Worm (Caenorhabditis elegans): ENCODE results near the gene nbet-1.

The nbet-1 gene

DNA sequence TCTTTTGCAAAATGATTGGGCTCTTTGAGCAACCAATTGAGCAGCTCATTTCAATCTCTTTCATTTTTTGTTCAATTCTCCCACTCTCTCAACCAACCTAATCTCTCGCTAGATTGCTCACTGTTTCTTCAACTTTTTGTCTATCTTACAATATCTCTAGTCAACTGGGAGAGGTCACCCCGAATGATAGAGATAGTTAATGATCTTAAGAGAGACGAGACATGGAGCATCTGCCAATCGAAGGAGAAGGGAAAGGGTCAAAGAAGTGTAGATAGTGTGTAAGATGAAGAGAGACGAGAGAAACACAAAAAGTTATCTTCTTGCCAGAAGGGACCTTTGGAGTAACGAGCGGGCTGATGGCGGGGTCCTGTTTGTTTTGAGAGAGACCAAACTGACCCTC is 40.0 kb upstream of the nbet-1 start:
- TF ChIP-seq hlh-1 (tag; optimal IDR thresholded peaks at IDR 0.05) (peak; percentile 85), unc-120 (tag; optimal IDR thresholded peaks at IDR 0.05; ENCODE audit: poor library complexity, severe bottlenecking) (peak; percentile 75), nhr-2 (tag; optimal IDR thresholded peaks at IDR 0.05) (peak; percentile 59), mls-2 (tag; optimal IDR thresholded peaks at IDR 0.05) (no peak), ceh-39 (tag; optimal IDR thresholded peaks at IDR 0.05) (peak; percentile 68), unc-62 (GFP tag; optimal IDR thresholded peaks at IDR 0.05) (peak; percentile 59)

DNA sequence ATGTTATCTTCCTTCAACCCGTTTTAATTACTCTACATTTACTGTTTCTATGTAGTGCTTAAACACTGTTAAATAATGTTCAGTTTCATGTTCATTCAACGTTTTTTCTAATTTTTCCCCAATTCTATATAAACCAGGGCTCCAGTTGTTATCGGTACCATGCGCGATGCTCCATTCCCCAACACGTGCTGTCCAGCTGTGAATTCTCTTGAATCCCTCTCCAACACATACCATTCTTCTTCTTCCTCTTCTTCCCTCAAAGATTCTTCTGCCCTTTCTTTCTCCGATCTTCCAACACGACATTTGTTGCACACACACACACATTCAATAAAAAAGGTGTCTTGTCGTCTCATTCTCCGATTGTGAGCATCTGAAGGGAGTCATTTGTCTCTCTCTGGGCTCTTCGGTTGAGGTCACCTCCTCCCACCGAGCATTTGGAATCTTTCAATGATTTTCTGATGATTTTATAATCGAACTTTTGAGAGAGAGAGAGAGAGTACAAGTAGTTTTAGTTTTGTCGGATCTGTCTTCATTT is 37.2 kb upstream of the nbet-1 start:
- TF ChIP-seq unc-120 (tag; optimal IDR thresholded peaks at IDR 0.05; ENCODE audit: poor library complexity, severe bottlenecking) (peak; percentile 40), nhr-2 (tag; optimal IDR thresholded peaks at IDR 0.05) (no peak), hlh-1 (tag; optimal IDR thresholded peaks at IDR 0.05) (peak; percentile 93)

DNA sequence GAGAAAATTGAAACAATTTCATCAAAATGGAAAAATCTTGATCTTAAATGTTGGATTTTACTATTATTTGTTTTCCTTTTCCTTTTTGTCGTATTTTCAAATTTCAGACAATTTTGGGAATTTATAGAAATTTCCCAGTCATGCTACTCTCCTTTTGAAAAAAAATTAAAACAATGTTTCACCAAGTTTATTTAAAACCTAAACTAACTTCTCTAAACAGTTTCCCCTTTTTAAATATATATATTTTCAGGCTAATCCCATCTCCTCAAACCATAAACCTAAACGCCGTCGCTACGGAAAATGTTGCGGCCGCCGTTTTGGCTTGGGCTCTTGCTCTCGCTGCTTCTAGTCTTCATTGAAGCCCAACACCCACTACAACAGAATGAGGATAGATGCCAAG is 36.3 kb upstream of the nbet-1 start, which contains the start of gene lam-1:
TSS of gene lam-1 (plus strand) at position 301 of the 400 bp plus-strand sequence.
- no peak for TF ChIP-seq ceh-43 (GFP tag; optimal IDR thresholded peaks at IDR 0.05)

DNA sequence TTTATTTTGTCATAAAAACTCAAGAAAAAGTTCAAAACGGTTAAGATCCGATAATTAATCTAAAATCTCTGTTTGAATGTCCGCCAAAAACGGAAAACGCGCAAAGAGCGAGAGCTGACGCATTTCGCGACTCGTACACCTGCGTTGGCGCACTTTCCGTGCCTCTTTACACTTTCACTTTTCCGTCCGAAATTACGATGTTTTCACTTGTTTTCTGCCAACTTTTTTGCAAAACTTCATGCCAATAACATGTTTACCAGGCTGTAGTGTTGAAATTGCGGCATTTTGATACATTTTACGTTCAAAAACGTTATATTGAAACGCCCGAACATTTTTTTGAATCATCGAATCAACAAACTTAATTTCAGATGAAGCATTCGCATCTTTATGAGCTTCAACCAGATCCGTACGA is 25.5 kb upstream of the nbet-1 start, which contains the start of gene W03F8.4:
TSS of gene W03F8.4 (plus strand) at position 369 of the 412 bp plus-strand sequence.
- peak; percentile 24 for TF ChIP-seq bed-3 (GFP tag; optimal IDR thresholded peaks at IDR 0.05)
- peak; percentile 89 for TF ChIP-seq ceh-83 (GFP tag; optimal IDR thresholded peaks at IDR 0.05)
- TF ChIP-seq flh-1 (GFP tag; optimal IDR thresholded peaks at IDR 0.05), result no peak
- TF ChIP-seq lin-13 (tag; optimal IDR thresholded peaks at IDR 0.05), result peak; percentile 94
- TF ChIP-seq mls-2 (tag; optimal IDR thresholded peaks at IDR 0.05), result peak; percentile 68
- TF ChIP-seq sptf-1 (tag; optimal IDR thresholded peaks at IDR 0.05), result peak; percentile 79
- peak; percentile 50 for TF ChIP-seq cnd-1 (tag; optimal IDR thresholded peaks at IDR 0.05)
- TF ChIP-seq zip-8 (tag; optimal IDR thresholded peaks at IDR 0.05), result no peak
- peak; percentile 51 for TF ChIP-seq unc-62 (GFP tag; optimal IDR thresholded peaks at IDR 0.05)
- peak; percentile 87 for TF ChIP-seq nhr-237 (tag; optimal IDR thresholded peaks at IDR 0.05)
- TF ChIP-seq snpc-4 (tag; optimal IDR thresholded peaks at IDR 0.05), result no peak
- TF ChIP-seq unc-39 (tag; optimal IDR thresholded peaks at IDR 0.05), result peak; percentile 12
- peak; percentile 46 for TF ChIP-seq ham-2 (GFP tag; optimal IDR thresholded peaks at IDR 0.05)
- peak; percentile 91 for TF ChIP-seq pha-4 (tag; optimal IDR thresholded peaks at IDR 0.05)
- peak; percentile 13 for TF ChIP-seq ztf-11 (tag; optimal IDR thresholded peaks at IDR 0.05)
- TF ChIP-seq nhr-12 (tag; optimal IDR thresholded peaks at IDR 0.05), result no peak
- TF ChIP-seq mab-5 (tag; optimal IDR thresholded peaks at IDR 0.05), result peak; percentile 4
- TF ChIP-seq nhr-76 (tag; optimal IDR thresholded peaks at IDR 0.05), result no peak
- no peak for TF ChIP-seq lin-32 (GFP tag; optimal IDR thresholded peaks at IDR 0.05)
- no peak for TF ChIP-seq elt-1 (tag; optimal IDR thresholded peaks at IDR 0.05; ENCODE audit: borderline replicate concordance, insufficient read depth)
- TF ChIP-seq mep-1 (tag; optimal IDR thresholded peaks at IDR 0.05), result peak; percentile 93
- TF ChIP-seq blmp-1 (tag; optimal IDR thresholded peaks at IDR 0.05), result peak; percentile 96
- TF ChIP-seq sem-2 (GFP tag; optimal IDR thresholded peaks at IDR 0.05), result peak; percentile 45
- TF ChIP-seq tbx-8 (GFP tag; optimal IDR thresholded peaks at IDR 0.05), result peak; percentile 68
- TF ChIP-seq unc-120 (tag; optimal IDR thresholded peaks at IDR 0.05; ENCODE audit: poor library complexity, severe bottlenecking), result peak; percentile 87
- peak; percentile 61 for TF ChIP-seq M03D4.4 (tag; optimal IDR thresholded peaks at IDR 0.05)
- peak; percentile 75 for TF ChIP-seq drap-1 (GFP tag; optimal IDR thresholded peaks at IDR 0.05)
- TF ChIP-seq elt-3 (tag; optimal IDR thresholded peaks at IDR 0.05), result no peak
- peak; percentile 64 for TF ChIP-seq ceh-39 (tag; optimal IDR thresholded peaks at IDR 0.05)
- peak; percentile 45 for TF ChIP-seq ceh-43 (GFP tag; optimal IDR thresholded peaks at IDR 0.05)
- peak; percentile 28 for TF ChIP-seq hlh-1 (tag; optimal IDR thresholded peaks at IDR 0.05)
- peak; percentile 86 for TF ChIP-seq lsy-2 (tag; optimal IDR thresholded peaks at IDR 0.05)
- peak; percentile 62 for TF ChIP-seq ces-1 (GFP tag; optimal IDR thresholded peaks at IDR 0.05)
- no peak for TF ChIP-seq nhr-28 (tag; optimal IDR thresholded peaks at IDR 0.05)
- TF ChIP-seq nhr-2 (tag; optimal IDR thresholded peaks at IDR 0.05), result no peak
